Fruit fly (Drosophila melanogaster) whole organism, embryonic: Measurements from ENCODE around the gene CG11882.
A peak's percentile ranks its signal among the peaks of the same experiment; 100 is the strongest.

Experiments
- Aef1 ChIP-seq: fragments of 200-800 bp; sonication (Bioruptor generic); IDR thresholded peaks from 3 replicates; pipeline ENCODE4 v1.3.6; 2022; ENCODE audit warnings: missing biosample characterization, missing genetic modification characterization
- Antp ChIP-seq: fragments of 200-800 bp; sonication (Bioruptor generic); optimal IDR thresholded peaks from 3 replicates; lab custom pipeline; 2016; ENCODE audit warnings: missing biosample characterization, missing genetic modification characterization
- CG11398 ChIP-seq: fragments of 200-800 bp; sonication (Bioruptor generic); optimal IDR thresholded peaks from 2 replicates; lab custom pipeline; 2016; ENCODE audit warnings: missing biosample characterization, missing genetic modification characterization
- CG11504 ChIP-seq: fragments of 200-800 bp; sonication (Bioruptor generic); optimal IDR thresholded peaks from 3 replicates; lab custom pipeline; 2019; ENCODE audit warnings: missing biosample characterization, mild to moderate bottlenecking, missing genetic modification characterization, moderate library complexity
- CG12155 ChIP-seq: fragments of 200-800 bp; sonication (Bioruptor generic); optimal IDR thresholded peaks from 3 replicates; lab custom pipeline; 2016; ENCODE audit warnings: missing biosample characterization, missing genetic modification characterization
- CG12391 ChIP-seq: fragments of 200-800 bp; sonication (Bioruptor generic); optimal IDR thresholded peaks from 3 replicates; lab custom pipeline; 2018; ENCODE audit warnings: missing biosample characterization, mild to moderate bottlenecking, missing genetic modification characterization, moderate library complexity
- CG12659 ChIP-seq: fragments of 200-800 bp; sonication (Bioruptor generic); optimal IDR thresholded peaks from 3 replicates; lab custom pipeline; 2017; ENCODE audit warnings: mild to moderate bottlenecking, missing biosample characterization, missing genetic modification reagents, missing genetic modification characterization
- CG13624 ChIP-seq: fragments of 200-800 bp; sonication (Bioruptor generic); optimal IDR thresholded peaks from 2 replicates; lab custom pipeline; 2016; ENCODE audit warnings: missing biosample characterization, missing genetic modification characterization
- CG13775 ChIP-seq: fragments of 200-800 bp; sonication (Bioruptor generic); optimal IDR thresholded peaks from 3 replicates; lab custom pipeline; 2017; ENCODE audit warnings: missing biosample characterization, mild to moderate bottlenecking, missing genetic modification characterization
- CG14014 ChIP-seq: fragments of 200-800 bp; sonication (Bioruptor generic); IDR thresholded peaks from 2 replicates; pipeline ENCODE4 v1.3.6; 2022; ENCODE audit warnings: missing biosample characterization, missing genetic modification characterization
- CG16779 ChIP-seq: fragments of 200-800 bp; sonication (Bioruptor generic); IDR thresholded peaks from 2 replicates; pipeline ENCODE4 v1.3.6; 2022; ENCODE audit warnings: missing biosample characterization, missing genetic modification characterization
- CG17328 ChIP-seq: fragments of 200-800 bp; sonication (Bioruptor generic); IDR thresholded peaks from 2 replicates; pipeline ENCODE4 v1.3.6; 2022; ENCODE audit warnings: missing biosample characterization, missing genetic modification characterization
- CG18764 ChIP-seq: fragments of 200-800 bp; sonication (Bioruptor generic); optimal IDR thresholded peaks from 3 replicates; lab custom pipeline; 2016; ENCODE audit warnings: missing biosample characterization, missing genetic modification characterization
- CG2678 ChIP-seq: fragments of 200-800 bp; sonication (Bioruptor generic); optimal IDR thresholded peaks from 3 replicates; lab custom pipeline; 2019; ENCODE audit warnings: missing biosample characterization, mild to moderate bottlenecking, missing genetic modification characterization, moderate library complexity
- CG2712 ChIP-seq: fragments of 200-800 bp; optimal IDR thresholded peaks from 3 replicates; lab custom pipeline; 2019; ENCODE audit warnings: missing biosample characterization, mild to moderate bottlenecking, missing genetic modification characterization, moderate library complexity
- CG31224 ChIP-seq: fragments of 200-800 bp; sonication (Bioruptor generic); IDR thresholded peaks from 2 replicates; pipeline ENCODE4 v1.3.6; 2022; ENCODE audit warnings: missing biosample characterization, missing genetic modification characterization
- CG3281 ChIP-seq: fragments of 200-800 bp; sonication (Bioruptor generic); optimal IDR thresholded peaks from 3 replicates; lab custom pipeline; 2017; ENCODE audit warnings: missing biosample characterization, mild to moderate bottlenecking, missing genetic modification characterization
- CG7786 ChIP-seq: fragments of 200-800 bp; sonication (Bioruptor generic); optimal IDR thresholded peaks from 2 replicates; lab custom pipeline; 2016; ENCODE audit warnings: missing biosample characterization, missing genetic modification characterization
- CG8290 ChIP-seq, 3 experiments: fragments of 200-800 bp; sonication (Bioruptor generic); optimal IDR thresholded peaks; 2 replicates each; lab custom pipeline; 2016 to 2019; ENCODE audit warnings: missing biosample characterization in 3 of 3, missing genetic modification characterization in 3 of 3, mild to moderate bottlenecking in 2 of 3, moderate library complexity in 1 of 3
- Fer1 ChIP-seq: fragments of 200-800 bp; sonication (Bioruptor generic); optimal IDR thresholded peaks from 2 replicates; lab custom pipeline; 2017; ENCODE audit warnings: missing biosample characterization, mild to moderate bottlenecking, missing genetic modification characterization
- Gsc ChIP-seq: fragments of 200-800 bp; sonication (Bioruptor generic); IDR thresholded peaks from 2 replicates; pipeline ENCODE4 v1.3.6; 2022; ENCODE audit warnings: missing biosample characterization, missing genetic modification characterization
- H15 ChIP-seq: fragments of 200-800 bp; sonication (Bioruptor generic); IDR thresholded peaks from 3 replicates; pipeline ENCODE4 v1.3.6; 2022; ENCODE audit warnings: missing biosample characterization, missing genetic modification characterization
- Hmx ChIP-seq: fragments of 200-800 bp; sonication (Bioruptor generic); optimal IDR thresholded peaks from 2 replicates; lab custom pipeline; 2016; ENCODE audit warnings: missing biosample characterization, missing genetic modification characterization
- NFAT ChIP-seq: fragments of 200-800 bp; sonication (Bioruptor generic); IDR thresholded peaks from 2 replicates; pipeline ENCODE4 v1.3.6; 2022; ENCODE audit warnings: missing biosample characterization, missing genetic modification characterization
- Neu2 ChIP-seq: fragments of 200-800 bp; sonication (Bioruptor generic); optimal IDR thresholded peaks from 3 replicates; lab custom pipeline; 2016; ENCODE audit warnings: missing biosample characterization, missing genetic modification characterization, borderline replicate concordance
- Opbp ChIP-seq: fragments of 200-800 bp; sonication (Bioruptor generic); IDR thresholded peaks from 3 replicates; pipeline ENCODE4 v1.3.6; 2022; ENCODE audit warnings: missing biosample characterization, missing genetic modification characterization; ENCODE audit not compliant: partially characterized antibody
- Ssrp ChIP-seq: fragments of 200-800 bp; sonication (Bioruptor generic); optimal IDR thresholded peaks from 2 replicates; lab custom pipeline; 2018; ENCODE audit warnings: missing biosample characterization, mild to moderate bottlenecking, missing genetic modification characterization, moderate library complexity
- Stat92E ChIP-seq, 3 experiments: fragments of >200 bp in 2 of 3; fragments of 200-800 bp in 1 of 3; sonication (Bioruptor generic) in 1 of 3; optimal IDR thresholded peaks; 2 replicates each; lab custom pipeline; 2017 to 2019; ENCODE audit warnings: missing biosample characterization in 3 of 3, missing genetic modification characterization in 3 of 3, mild to moderate bottlenecking in 1 of 3, moderate library complexity in 1 of 3
- Taf1 ChIP-seq: fragments of 200-800 bp; sonication (Bioruptor generic); IDR thresholded peaks from 2 replicates; pipeline ENCODE4 v1.3.6; 2022; ENCODE audit warnings: missing biosample characterization, missing genetic modification characterization
- Vsx1 ChIP-seq: fragments of 200-800 bp; sonication (Bioruptor generic); optimal IDR thresholded peaks from 2 replicates; lab custom pipeline; 2017; ENCODE audit warnings: missing biosample characterization, mild to moderate bottlenecking, missing genetic modification characterization, missing genetic modification reagents
- ac ChIP-seq: fragments of 200-800 bp; sonication (Bioruptor generic); optimal IDR thresholded peaks from 3 replicates; lab custom pipeline; 2017; ENCODE audit warnings: missing biosample characterization, mild to moderate bottlenecking, missing genetic modification characterization
- ash1 ChIP-seq: fragments of 200-800 bp; sonication (Bioruptor generic); optimal IDR thresholded peaks from 2 replicates; lab custom pipeline; 2018; ENCODE audit warnings: missing biosample characterization, mild to moderate bottlenecking, missing genetic modification characterization
- az2 ChIP-seq: fragments of 200-800 bp; sonication (Bioruptor generic); optimal IDR thresholded peaks from 3 replicates; lab custom pipeline; 2016; ENCODE audit warnings: missing biosample characterization, missing genetic modification characterization
- bbx ChIP-seq: fragments of 200-800 bp; sonication (Bioruptor generic); IDR thresholded peaks from 2 replicates; pipeline ENCODE4 v1.3.6; 2022; ENCODE audit warnings: missing biosample characterization, missing genetic modification characterization; ENCODE audit not compliant: partially characterized antibody
- croc ChIP-seq: fragments of 200-800 bp; sonication (Bioruptor generic); conservative IDR thresholded peaks from 3 replicates; pipeline ENCODE4 v1.3.6; 2022; ENCODE audit warnings: missing biosample characterization, missing genetic modification characterization
- da ChIP-seq: fragments of 200-800 bp; sonication (Bioruptor generic); optimal IDR thresholded peaks from 2 replicates; lab custom pipeline; 2016; ENCODE audit warnings: missing biosample characterization, missing genetic modification characterization
- disco-r ChIP-seq: fragments of 200-800 bp; sonication (Bioruptor generic); optimal IDR thresholded peaks from 2 replicates; lab custom pipeline; 2016; ENCODE audit warnings: missing biosample characterization, missing genetic modification characterization
- fd3F ChIP-seq: fragments of 200-800 bp; sonication (Bioruptor generic); optimal IDR thresholded peaks from 2 replicates; lab custom pipeline; 2018; ENCODE audit warnings: missing biosample characterization, mild to moderate bottlenecking, missing genetic modification characterization, moderate library complexity
- gro ChIP-seq: fragments of 200-800 bp; sonication (Bioruptor generic); optimal IDR thresholded peaks from 2 replicates; lab custom pipeline; 2016; ENCODE audit warnings: missing biosample characterization, missing genetic modification characterization
- her ChIP-seq: fragments of 200-800 bp; sonication (Bioruptor generic); optimal IDR thresholded peaks from 2 replicates; lab custom pipeline; 2016; ENCODE audit warnings: missing biosample characterization, missing genetic modification characterization
- ind ChIP-seq: fragments of 200-800 bp; sonication (Bioruptor generic); optimal IDR thresholded peaks from 3 replicates; lab custom pipeline; 2016; ENCODE audit warnings: missing biosample characterization, missing genetic modification characterization
- kni ChIP-seq: fragments of 200-800 bp; sonication (Bioruptor generic); optimal IDR thresholded peaks from 3 replicates; lab custom pipeline; 2017; ENCODE audit warnings: mild to moderate bottlenecking, missing biosample characterization, missing genetic modification reagents, missing genetic modification characterization
- p53 ChIP-seq: fragments of 200-800 bp; sonication (Bioruptor generic); optimal IDR thresholded peaks from 2 replicates; lab custom pipeline; 2016; ENCODE audit warnings: missing biosample characterization, missing genetic modification characterization
- pb ChIP-seq: fragments of 200-800 bp; sonication (Bioruptor generic); optimal IDR thresholded peaks from 3 replicates; lab custom pipeline; 2016; ENCODE audit warnings: missing biosample characterization, missing genetic modification characterization
- schlank ChIP-seq: fragments of 200-800 bp; sonication (Bioruptor generic); optimal IDR thresholded peaks from 2 replicates; lab custom pipeline; 2018; ENCODE audit warnings: missing biosample characterization, mild to moderate bottlenecking, missing genetic modification characterization
- slbo ChIP-seq: fragments of 200-800 bp; sonication (Bioruptor generic); IDR thresholded peaks from 2 replicates; pipeline ENCODE4 v1.3.6; 2022; ENCODE audit warnings: missing biosample characterization, missing genetic modification characterization
- wdn ChIP-seq: fragments of 200-800 bp; sonication (Bioruptor generic); IDR thresholded peaks from 2 replicates; pipeline ENCODE4 v1.3.6; 2022; ENCODE audit warnings: missing biosample characterization, missing genetic modification characterization
- zf30C ChIP-seq: fragments of 200-800 bp; sonication (Bioruptor generic); optimal IDR thresholded peaks from 3 replicates; lab custom pipeline; 2018; ENCODE audit warnings: missing biosample characterization, mild to moderate bottlenecking, missing genetic modification characterization

CG11882 gene

DNA sequence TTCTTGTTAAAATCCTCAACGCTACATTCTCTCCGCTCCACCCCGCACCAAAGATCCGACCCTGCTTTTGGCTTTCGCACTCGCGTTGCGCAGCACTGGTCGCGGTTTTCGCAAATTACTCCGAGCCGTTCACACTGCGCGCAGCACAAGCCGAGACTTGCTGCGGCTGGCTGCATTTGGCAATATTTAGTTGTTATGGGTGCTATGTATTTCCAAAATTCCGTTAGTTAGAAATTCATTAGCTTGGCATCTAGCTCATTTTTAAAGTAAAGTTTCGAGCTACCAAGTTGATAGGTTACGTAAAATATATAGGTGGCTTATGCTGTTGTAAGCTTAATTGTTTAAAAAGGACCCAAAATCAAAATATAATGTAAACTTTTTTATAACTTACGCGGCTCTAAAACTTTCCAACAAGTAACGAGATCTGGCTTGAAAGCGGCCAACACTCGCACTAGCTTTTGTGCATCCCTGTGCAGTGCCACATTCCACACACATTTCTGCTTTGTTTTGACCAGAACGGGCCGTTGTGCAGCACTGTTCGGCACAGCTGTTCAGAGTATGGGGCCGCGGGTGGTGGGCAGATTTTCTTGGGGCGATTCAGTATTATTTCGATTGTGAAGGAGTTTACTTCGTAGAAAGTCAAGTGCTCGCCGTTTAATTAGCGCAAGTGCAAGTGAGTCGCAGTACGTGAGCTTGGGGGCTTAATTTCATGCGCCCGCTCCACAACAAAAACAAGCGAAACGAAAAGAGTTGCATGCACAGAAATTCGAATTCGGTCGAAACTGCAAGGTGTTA lies 25.0 kb downstream of the CG11882 start, which contains the start of the genes yem and Ctl2 (continued):
- TF ChIP-seq CG12155 (peak; percentile 83), CG16779 (GFP tag; lab: Robert Waterston, UW) (peak; percentile 36; the same call in 1 of the 2 replicates), CG2712 (tag; lab: Kevin White, UChicago) (peak; percentile 68), zf30C (no peak), CG8290 (GFP tag; optimal IDR thresholded peaks at IDR 0.05; lab: Kevin White, UChicago) (peak; percentile 85), CG8290 (tag; optimal IDR thresholded peaks at IDR 0.05; lab: Kevin White, UChicago) (peak; percentile 68 to 90), schlank (tag; lab: Kevin White, UChicago) (no peak), CG18764 (peak; percentile 43), CG13624 (GFP tag; lab: Kevin White, UChicago) (peak; percentile 87), gro (GFP tag; lab: Kevin White, UChicago) (peak; percentile 84), wdn (GFP tag; lab: Robert Waterston, UW) (peak; percentile 51), fd3F (GFP tag; lab: Kevin White, UChicago) (peak; percentile 10), CG12391 (tag; lab: Kevin White, UChicago) (peak; percentile 72), Antp (GFP tag; lab: Kevin White, UChicago) (peak; percentile 70), ac (GFP tag; lab: Kevin White, UChicago) (no peak), CG31224 (GFP tag; lab: Robert Waterston, UW) (no peak; the same call in none of the 2 replicates), p53 (GFP tag; lab: Kevin White, UChicago) (peak; percentile 63), CG2678 (tag; lab: Kevin White, UChicago) (peak; percentile 59), Taf1 (GFP tag; lab: Robert Waterston, UW) (no peak; the same call in 1 of the 2 replicates), CG11504 (tag; lab: Kevin White, UChicago) (no peak), CG11398 (peak; percentile 69), CG14014 (peak; percentile 44), CG13775 (GFP tag; lab: Kevin White, UChicago) (peak; percentile 80), Ssrp (tag; lab: Kevin White, UChicago) (peak; percentile 65), pb (peak; percentile 62), az2 (GFP tag; lab: Kevin White, UChicago) (peak; percentile 77), CG17328 (GFP tag; lab: Robert Waterston, UW) (peak; percentile 18), slbo (peak; percentile 85), H15 (GFP tag; lab: Robert Waterston, UW) (peak; percentile 56; the same call in 2 of the 3 replicates), Vsx1 (GFP tag; lab: Kevin White, UChicago) (no peak), Hmx (no peak), Fer1 (GFP tag; lab: Kevin White, UChicago) (peak; percentile 47), da (GFP tag; lab: Kevin White, UChicago) (peak; percentile 67), ash1 (GFP tag; lab: Kevin White, UChicago) (peak; percentile 57), CG12659 (GFP tag; lab: Kevin White, UChicago) (peak; percentile 79), disco-r (GFP tag; lab: Kevin White, UChicago) (peak; percentile 56), CG7786 (GFP tag; lab: Kevin White, UChicago) (peak; percentile 86), her (GFP tag; lab: Kevin White, UChicago) (peak; percentile 45), Neu2 (GFP tag; lab: Kevin White, UChicago) (peak; percentile 45), CG3281 (peak; percentile 61), NFAT (peak; percentile 89), croc (peak; percentile 39; the same call in 2 of the 3 replicates), Aef1 (GFP tag; lab: Robert Waterston, UW) (peak; percentile 40), Opbp (GFP tag; lab: Robert Waterston, UW) (peak; percentile 35; the same call in 2 of the 3 replicates), kni (GFP tag; lab: Kevin White, UChicago) (peak; percentile 11), ind (peak; percentile 76), bbx (GFP tag; lab: Robert Waterston, UW) (peak; percentile 65), Stat92E (GFP tag; optimal IDR thresholded peaks at IDR 0.05; lab: Kevin White, UChicago) (no peak), Gsc (GFP tag; lab: Robert Waterston, UW) (no peak)
